Worm (Caenorhabditis elegans): ENCODE data around the gene aly-2.

Gene aly-2

DNA sequence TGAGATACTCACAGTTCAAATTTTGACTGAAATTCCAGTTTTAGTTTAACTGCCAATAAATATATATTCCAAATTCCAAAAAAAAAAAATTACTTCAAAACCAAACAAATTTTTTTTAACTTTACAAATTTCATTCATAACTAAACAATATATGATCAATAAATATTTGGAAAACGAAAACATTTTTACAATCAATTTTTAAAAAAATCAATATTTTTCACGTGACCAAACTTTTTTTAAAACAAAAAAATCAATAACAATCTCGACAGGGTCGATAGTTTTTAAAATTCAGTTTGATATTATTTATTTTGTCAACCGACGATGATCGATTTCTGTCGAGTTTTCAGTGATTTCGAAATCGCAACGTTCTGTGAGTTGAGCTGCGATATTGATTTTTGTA, 2.9 kb downstream of the aly-2 start, which contains the start of gene F23B2.7:
F23B2.7 (plus strand) TSS at position 301 of the 400 bp plus-strand sequence.
- TF ChIP-seq ama-1 (optimal IDR thresholded peaks at IDR 0.05) (no peak), unc-130 (tag; optimal IDR thresholded peaks at IDR 0.05) (no peak), mep-1 (tag; optimal IDR thresholded peaks at IDR 0.05) (no peak), nhr-11 (tag; optimal IDR thresholded peaks at IDR 0.05) (no peak), sox-4 (tag; optimal IDR thresholded peaks at IDR 0.05) (no peak), vab-15 (tag; optimal IDR thresholded peaks at IDR 0.05) (no peak), unc-86 (tag; optimal IDR thresholded peaks at IDR 0.05) (no peak), tbx-2 (tag; optimal IDR thresholded peaks at IDR 0.05) (no peak)

DNA sequence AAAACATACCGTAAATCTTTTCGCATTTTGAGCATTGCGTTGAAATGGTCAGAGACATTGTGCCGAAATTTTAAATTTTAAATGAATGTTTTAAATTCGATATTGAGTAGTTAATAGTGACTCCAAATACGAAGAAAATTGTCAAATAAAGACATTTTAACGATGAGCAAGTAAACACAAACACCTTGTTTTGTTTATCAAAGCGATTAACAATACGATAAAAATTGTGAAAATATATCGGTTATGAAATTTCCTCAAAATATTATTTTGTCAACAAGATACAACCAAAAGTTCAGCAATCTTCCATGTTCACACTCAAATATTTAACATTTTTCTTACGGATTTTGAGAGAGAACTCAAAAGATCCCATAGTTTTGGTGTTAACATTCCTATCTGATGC, 7.0 kb downstream of the aly-2 start, which contains the start of gene F23B2.10:
F23B2.10 (minus strand) TSS at position 101 of the 400 bp plus-strand sequence.
- TF ChIP-seq lin-39 (tag; optimal IDR thresholded peaks at IDR 0.05): no peak
- TF ChIP-seq nhr-77 (tag; optimal IDR thresholded peaks at IDR 0.05): no peak
- no peak for TF ChIP-seq snu-23 (GFP tag; optimal IDR thresholded peaks at IDR 0.05)
- TF ChIP-seq ceh-8 (GFP tag; optimal IDR thresholded peaks at IDR 0.05): no peak
- no peak for TF ChIP-seq C16A3.4 (tag; optimal IDR thresholded peaks at IDR 0.05)
- no peak for TF ChIP-seq fkh-8 (tag; optimal IDR thresholded peaks at IDR 0.05)
- TF ChIP-seq hpl-2 (GFP tag; optimal IDR thresholded peaks at IDR 0.05): no peak
- TF ChIP-seq ces-1 (GFP tag; optimal IDR thresholded peaks at IDR 0.05): no peak
- TF ChIP-seq nhr-28 (tag; optimal IDR thresholded peaks at IDR 0.05): no peak
- TF ChIP-seq nhr-11 (tag; optimal IDR thresholded peaks at IDR 0.05): no peak
- TF ChIP-seq nhr-71 (tag; optimal IDR thresholded peaks at IDR 0.05): no peak
- TF ChIP-seq dsc-1 (tag; optimal IDR thresholded peaks at IDR 0.05): no peak
- TF ChIP-seq ama-1 (optimal IDR thresholded peaks at IDR 0.05): no peak
- TF ChIP-seq unc-62 (GFP tag; optimal IDR thresholded peaks at IDR 0.05): no peak
- no peak for TF ChIP-seq lin-15B (tag; optimal IDR thresholded peaks at IDR 0.05)
- TF ChIP-seq nhr-237 (tag; optimal IDR thresholded peaks at IDR 0.05): no peak
- TF ChIP-seq efl-3 (GFP tag; optimal IDR thresholded peaks at IDR 0.05): no peak

DNA sequence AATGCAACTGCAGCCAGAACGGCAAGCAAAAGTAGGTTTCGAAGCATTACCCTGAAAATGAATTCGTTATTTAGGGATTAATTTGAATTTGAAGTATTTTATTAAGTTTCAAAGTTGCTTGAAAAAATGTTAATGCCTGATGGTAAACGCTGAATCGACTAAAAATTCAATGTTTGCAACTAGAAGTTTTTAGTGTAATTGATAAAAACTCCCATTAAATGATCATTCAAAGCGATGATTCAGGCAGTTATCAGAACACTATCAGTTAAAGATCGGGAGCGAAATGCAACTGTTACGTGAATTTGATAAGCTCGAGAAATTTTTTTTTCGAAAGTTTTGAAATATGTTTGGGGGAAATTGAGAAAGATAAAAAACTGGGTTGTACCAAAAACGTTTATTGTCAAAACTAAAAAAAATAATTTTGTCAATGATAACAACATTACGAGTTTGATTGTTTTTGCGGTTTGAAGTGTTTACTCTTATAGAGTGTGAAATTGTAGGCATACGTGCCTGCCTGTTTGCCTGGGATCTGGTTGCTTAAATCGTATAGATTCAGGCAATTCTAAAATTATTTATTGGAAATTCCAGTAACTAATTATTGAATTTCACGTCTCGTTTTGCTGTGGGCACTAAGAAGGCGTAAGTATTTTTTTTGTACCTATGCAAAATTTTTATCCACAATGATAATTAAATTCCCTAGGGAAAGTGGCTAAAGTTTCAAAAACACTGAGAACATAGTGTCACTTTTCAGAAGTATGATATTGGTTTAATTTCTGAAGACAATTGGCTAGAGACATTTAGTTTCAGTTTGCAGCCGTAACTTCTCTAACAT, 11.9 kb downstream of the aly-2 start, which contains the start of gene pcp-3:
pcp-3 (minus strand) TSS at position 51 of the 832 bp plus-strand sequence.
- no peak for TF ChIP-seq unc-30 (tag; optimal IDR thresholded peaks at IDR 0.05)
- peak; percentile 43 for TF ChIP-seq pqm-1 (tag; optimal IDR thresholded peaks at IDR 0.05)
- no peak for TF ChIP-seq egl-27 (tag; optimal IDR thresholded peaks at IDR 0.05)
- TF ChIP-seq lin-14 (GFP tag; optimal IDR thresholded peaks at IDR 0.05): no peak
- TF ChIP-seq hpl-2 (GFP tag; optimal IDR thresholded peaks at IDR 0.05): no peak
- no peak for TF ChIP-seq lsy-2 (tag; optimal IDR thresholded peaks at IDR 0.05)
- TF ChIP-seq isw-1 (GFP tag; IDR thresholded peaks at IDR 0.05): no peak
- TF ChIP-seq zip-4 (GFP tag; optimal IDR thresholded peaks at IDR 0.05): no peak
- no peak for TF ChIP-seq unc-86 (tag; optimal IDR thresholded peaks at IDR 0.05)
- TF ChIP-seq fkh-10 (GFP tag; optimal IDR thresholded peaks at IDR 0.05): no peak
- peak; percentile 67 for TF ChIP-seq tlp-1 (tag; optimal IDR thresholded peaks at IDR 0.05)
- TF ChIP-seq nhr-47 (tag; optimal IDR thresholded peaks at IDR 0.05): no peak
- no peak for TF ChIP-seq egl-13 (tag; optimal IDR thresholded peaks at IDR 0.05)
- TF ChIP-seq lir-3 (tag; optimal IDR thresholded peaks at IDR 0.05; ENCODE audit: poor library complexity): no peak
- TF ChIP-seq elt-2 (tag; optimal IDR thresholded peaks at IDR 0.05): peak; percentile 87
- TF ChIP-seq snu-23 (GFP tag; optimal IDR thresholded peaks at IDR 0.05): no peak

DNA sequence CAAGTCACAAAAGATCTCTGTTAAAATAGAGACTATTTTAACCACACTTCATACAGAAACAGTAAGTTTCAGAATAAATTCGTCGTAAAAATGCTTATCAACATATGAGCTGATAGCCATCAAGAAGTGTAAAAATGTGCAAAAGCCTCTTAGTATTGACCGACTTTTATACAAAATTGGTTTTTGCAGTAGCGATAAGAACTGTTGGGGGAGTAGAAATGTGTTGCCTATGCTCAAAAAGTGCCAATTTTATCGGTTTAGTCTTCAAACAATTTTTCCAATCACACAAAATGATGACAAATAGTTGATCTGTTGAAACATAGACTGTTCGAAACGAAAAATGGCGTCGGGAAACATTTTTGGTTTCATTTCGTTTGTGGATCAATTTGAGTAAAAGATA, 12.6 kb downstream of the aly-2 start:
- TF ChIP-seq skn-1 (tag; optimal IDR thresholded peaks at IDR 0.05): no peak
- TF ChIP-seq snpc-4 (tag; optimal IDR thresholded peaks at IDR 0.05): no peak
- no peak for TF ChIP-seq dpl-1 (GFP tag; optimal IDR thresholded peaks at IDR 0.05)
- no peak for TF ChIP-seq egl-27 (tag; optimal IDR thresholded peaks at IDR 0.05)
- TF ChIP-seq zag-1 (tag; optimal IDR thresholded peaks at IDR 0.05): no peak
- no peak for TF ChIP-seq dsc-1 (tag; optimal IDR thresholded peaks at IDR 0.05)
- no peak for TF ChIP-seq vab-15 (tag; optimal IDR thresholded peaks at IDR 0.05)
- TF ChIP-seq nhr-90 (tag; optimal IDR thresholded peaks at IDR 0.05; ENCODE audit: poor library complexity): no peak
- TF ChIP-seq C34B4.2 (tag; optimal IDR thresholded peaks at IDR 0.05): no peak
- TF ChIP-seq ceh-63 (GFP tag; optimal IDR thresholded peaks at IDR 0.05): no peak
- no peak for TF ChIP-seq sox-4 (tag; optimal IDR thresholded peaks at IDR 0.05)
- no peak for TF ChIP-seq ztf-4 (tag; optimal IDR thresholded peaks at IDR 0.05)
- no peak for TF ChIP-seq ceh-82 (tag; optimal IDR thresholded peaks at IDR 0.05)
- TF ChIP-seq ceh-8 (GFP tag; optimal IDR thresholded peaks at IDR 0.05): no peak
- TF ChIP-seq lir-3 (tag; optimal IDR thresholded peaks at IDR 0.05; ENCODE audit: poor library complexity): no peak
- TF ChIP-seq fkh-8 (tag; optimal IDR thresholded peaks at IDR 0.05): no peak
- no peak for TF ChIP-seq unc-98 (GFP tag; IDR thresholded peaks at IDR 0.05)
